Fruit fly (Drosophila melanogaster): Measurements from ENCODE around the gene Snmp1.

Gene Snmp1

DNA sequence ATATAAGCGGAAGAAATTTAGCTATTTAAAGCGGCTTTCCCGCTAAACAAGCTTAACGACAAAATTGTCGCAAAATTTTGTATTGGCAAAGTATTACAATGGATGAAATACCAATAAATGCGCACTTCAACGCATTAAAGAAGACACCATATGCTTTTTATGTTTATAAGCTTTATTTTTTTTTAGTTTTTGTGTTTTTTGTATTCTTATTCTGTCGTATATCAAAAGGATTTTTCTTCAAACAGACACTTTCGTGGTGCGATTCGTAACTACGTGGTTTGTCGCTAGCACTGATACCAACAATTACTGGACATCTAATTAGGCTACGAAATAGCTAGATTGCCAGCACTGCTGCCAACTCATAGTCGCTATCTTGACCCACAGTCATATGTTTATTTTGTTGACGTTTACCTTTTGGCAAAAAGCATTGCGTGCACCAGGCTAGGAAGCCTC lies 46.7 kb upstream of the Snmp1 start, which contains the start of gene Ddrgk1 (continued):
- TF ChIP-seq oc (tag; optimal IDR thresholded peaks at IDR 0.05) = no peak
- no peak for TF ChIP-seq Rx (GFP tag; IDR thresholded peaks at IDR 0.05)
- peak; percentile 42 for TF ChIP-seq CG14710 (tag; optimal IDR thresholded peaks at IDR 0.05)
- TF ChIP-seq wek (GFP tag; optimal IDR thresholded peaks at IDR 0.05) = no peak
- no peak for TF ChIP-seq ro (GFP tag; IDR thresholded peaks at IDR 0.05)
- no peak for TF ChIP-seq mirr (GFP tag; optimal IDR thresholded peaks at IDR 0.05)
- no peak for TF ChIP-seq Nf-YA (GFP tag; IDR thresholded peaks at IDR 0.05)
- TF ChIP-seq lilli (GFP tag; optimal IDR thresholded peaks at IDR 0.05) = peak; percentile 53
- TF ChIP-seq lola (GFP tag; optimal IDR thresholded peaks at IDR 0.05) = peak in 1 of 3 experiments; percentile 3
- TF ChIP-seq klu (GFP tag; IDR thresholded peaks at IDR 0.05) = 0 out of 2 replicates have a peak, but pooled peaks have one; percentile 7
- no peak for TF ChIP-seq Ravus (GFP tag; IDR thresholded peaks at IDR 0.05)
- peak; percentile 4 for TF ChIP-seq maf-S (GFP tag; optimal IDR thresholded peaks at IDR 0.05)
- TF ChIP-seq CG12391 (tag; optimal IDR thresholded peaks at IDR 0.05) = peak; percentile 46
- no peak for TF ChIP-seq CG2199 (GFP tag; IDR thresholded peaks at IDR 0.05)
- peak; percentile 30 for TF ChIP-seq CG4424 (GFP tag; optimal IDR thresholded peaks at IDR 0.05)
- TF ChIP-seq HmgZ (tag; optimal IDR thresholded peaks at IDR 0.05) = peak; percentile 31
- peak; percentile 31 for TF ChIP-seq mam (GFP tag; optimal IDR thresholded peaks at IDR 0.05)
- no peak for TF ChIP-seq CG11695 (GFP tag; IDR thresholded peaks at IDR 0.05)
- TF ChIP-seq tx (GFP tag; optimal IDR thresholded peaks at IDR 0.05) = peak; percentile 37
- TF ChIP-seq cg (GFP tag; optimal IDR thresholded peaks at IDR 0.05) = no peak
- no peak for TF ChIP-seq CG31441 (GFP tag; IDR thresholded peaks at IDR 0.05)
- TF ChIP-seq pum (GFP tag; optimal IDR thresholded peaks at IDR 0.05) = peak; percentile 34
- TF ChIP-seq unpg (GFP tag; optimal IDR thresholded peaks at IDR 0.05) = no peak
- no peak for TF ChIP-seq CG7786 (GFP tag; optimal IDR thresholded peaks at IDR 0.05)
- TF ChIP-seq Gug (GFP tag; IDR thresholded peaks at IDR 0.05) = no peak
- TF ChIP-seq CG12236 (GFP tag; optimal IDR thresholded peaks at IDR 0.05) = no peak
- no peak for TF ChIP-seq pfk (GFP tag; optimal IDR thresholded peaks at IDR 0.05)
- no peak for TF ChIP-seq Dek (tag; optimal IDR thresholded peaks at IDR 0.05)
- TF ChIP-seq Ssrp (tag; optimal IDR thresholded peaks at IDR 0.05) = peak; percentile 7
- TF ChIP-seq NfI (GFP tag; optimal IDR thresholded peaks at IDR 0.05) = peak; percentile 23
- TF ChIP-seq odd (GFP tag; optimal IDR thresholded peaks at IDR 0.05) = no peak
- TF ChIP-seq CG4328 (GFP tag; optimal IDR thresholded peaks at IDR 0.05) = no peak
- no peak for TF ChIP-seq CG4360 (GFP tag; IDR thresholded peaks at IDR 0.05)
- TF ChIP-seq CG7987 (GFP tag; optimal IDR thresholded peaks at IDR 0.05) = no peak
- TF ChIP-seq CG11093 (GFP tag; IDR thresholded peaks at IDR 0.05) = no peak
- no peak for TF ChIP-seq CG9876 (GFP tag; optimal IDR thresholded peaks at IDR 0.05)
- no peak for TF ChIP-seq hb (GFP tag; IDR thresholded peaks at IDR 0.05; ENCODE audit: partially characterized antibody)
- peak; percentile 8; the same call in 1 of the 2 replicates for TF ChIP-seq CG32767 (GFP tag; IDR thresholded peaks at IDR 0.05)
- no peak for TF ChIP-seq CG1647 (GFP tag; optimal IDR thresholded peaks at IDR 0.05)
- no peak for TF ChIP-seq CG6254 (GFP tag; optimal IDR thresholded peaks at IDR 0.05)

DNA sequence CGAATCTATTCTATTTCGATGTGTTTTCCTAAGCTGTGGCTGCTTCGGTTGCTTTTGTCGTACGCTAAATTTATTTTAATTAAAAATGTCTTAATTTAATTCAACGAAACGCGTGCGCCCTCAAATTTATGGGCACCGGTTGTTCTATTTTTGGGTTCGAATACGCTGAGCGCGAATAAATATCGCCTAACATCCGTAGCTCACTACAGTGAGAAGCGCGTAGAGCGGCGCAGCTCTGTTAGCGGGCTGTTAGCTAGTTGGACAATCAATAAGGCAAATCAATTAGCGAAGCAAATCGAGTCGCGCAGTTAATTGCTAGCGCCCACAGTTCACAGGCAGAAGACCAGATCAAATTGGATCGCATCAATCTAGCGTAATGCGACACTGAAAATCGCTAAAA lies 42.1 kb upstream of the Snmp1 start:
- no peak for TF ChIP-seq tin (GFP tag; optimal IDR thresholded peaks at IDR 0.05)
- TF ChIP-seq kay (GFP tag; optimal IDR thresholded peaks at IDR 0.05) = no peak
- peak; percentile 31 for TF ChIP-seq CG10543 (GFP tag; optimal IDR thresholded peaks at IDR 0.05)
- no peak for TF ChIP-seq CG16779 (GFP tag; IDR thresholded peaks at IDR 0.05)
- no peak for TF ChIP-seq dan (GFP tag; IDR thresholded peaks at IDR 0.05)
- no peak for TF ChIP-seq repo (GFP tag; optimal IDR thresholded peaks at IDR 0.05)
- no peak for TF ChIP-seq hb (GFP tag; IDR thresholded peaks at IDR 0.05; ENCODE audit: partially characterized antibody)
- TF ChIP-seq CG17829 (tag; optimal IDR thresholded peaks at IDR 0.05) = peak; percentile 97
- no peak for TF ChIP-seq CG3726 (GFP tag; IDR thresholded peaks at IDR 0.05)
- TF ChIP-seq CG1647 (GFP tag; optimal IDR thresholded peaks at IDR 0.05) = no peak
- no peak for TF ChIP-seq Hr3 (GFP tag; optimal IDR thresholded peaks at IDR 0.05)
- TF ChIP-seq Fer3 (tag; optimal IDR thresholded peaks at IDR 0.05) = no peak
- no peak for TF ChIP-seq sim (GFP tag; IDR thresholded peaks at IDR 0.05)
